Fruit fly (Drosophila melanogaster) whole organism, pupa: ENCODE measurements around the gene shv.

Experiments
- CG10348 ChIP-seq: fragments of 200-800 bp; sonication (Bioruptor generic); IDR thresholded peaks from 2 replicates; pipeline ENCODE4 v1.3.6; 2022; ENCODE audit warnings: missing biosample characterization, missing genetic modification characterization
- CG12605 ChIP-seq: fragments of 200-800 bp; sonication (Bioruptor generic); IDR thresholded peaks from 2 replicates; pipeline ENCODE4 v1.3.6; 2022; ENCODE audit warnings: missing biosample characterization, missing genetic modification characterization
- CG13204 ChIP-seq: fragments of 200-800 bp; sonication (Bioruptor generic); optimal IDR thresholded peaks from 2 replicates; lab custom pipeline; 2018; ENCODE audit warnings: missing biosample characterization, mild to moderate bottlenecking, missing genetic modification characterization, moderate library complexity
- CG14655 ChIP-seq: fragments of 200-800 bp; sonication (Bioruptor generic); optimal IDR thresholded peaks from 3 replicates; lab custom pipeline; 2017; ENCODE audit warnings: mild to moderate bottlenecking, missing biosample characterization, missing genetic modification reagents, missing genetic modification characterization
- CG15710 ChIP-seq: fragments of 200-800 bp; sonication (Bioruptor generic); optimal IDR thresholded peaks from 2 replicates; lab custom pipeline; 2018; ENCODE audit warnings: missing biosample characterization, mild to moderate bottlenecking, missing genetic modification characterization, moderate library complexity
- CG17806 ChIP-seq: fragments of 200-800 bp; sonication (Bioruptor generic); optimal IDR thresholded peaks from 2 replicates; lab custom pipeline; 2018; ENCODE audit warnings: missing biosample characterization, mild to moderate bottlenecking, missing genetic modification characterization, moderate library complexity
- CG32121 ChIP-seq: fragments of 200-800 bp; sonication (Bioruptor generic); IDR thresholded peaks from 2 replicates; pipeline ENCODE4 v1.3.6; 2022; ENCODE audit warnings: missing biosample characterization, missing genetic modification characterization
- CG34367 ChIP-seq: fragments of 200-800 bp; sonication (Bioruptor generic); optimal IDR thresholded peaks from 2 replicates; lab custom pipeline; 2018; ENCODE audit warnings: missing biosample characterization, mild to moderate bottlenecking, missing genetic modification characterization
- CG4496 ChIP-seq: fragments of 200-800 bp; sonication (Bioruptor generic); IDR thresholded peaks from 3 replicates; pipeline ENCODE4 v1.3.6; 2022; ENCODE audit warnings: missing biosample characterization, missing genetic modification characterization
- CG8159 ChIP-seq: fragments of 200-800 bp; sonication (Bioruptor generic); optimal IDR thresholded peaks from 3 replicates; lab custom pipeline; 2018; ENCODE audit warnings: missing biosample characterization, mild to moderate bottlenecking, missing genetic modification characterization, moderate library complexity
- CG8301 ChIP-seq: fragments of 200-800 bp; sonication (Bioruptor generic); optimal IDR thresholded peaks from 2 replicates; lab custom pipeline; 2018; ENCODE audit warnings: missing biosample characterization, mild to moderate bottlenecking, missing genetic modification characterization
- CG9948 ChIP-seq: fragments of 200-800 bp; sonication (Bioruptor generic); optimal IDR thresholded peaks from 2 replicates; lab custom pipeline; 2018; ENCODE audit warnings: missing biosample characterization, mild to moderate bottlenecking, missing genetic modification characterization, moderate library complexity
- D1 ChIP-seq: fragments of 200-800 bp; sonication (Bioruptor generic); optimal IDR thresholded peaks from 2 replicates; lab custom pipeline; 2018; ENCODE audit warnings: missing biosample characterization, mild to moderate bottlenecking, missing genetic modification characterization, moderate library complexity
- EcR ChIP-seq: fragments of 200-800 bp; sonication (Bioruptor generic); optimal IDR thresholded peaks from 3 replicates; lab custom pipeline; 2019; ENCODE audit warnings: missing biosample characterization, missing genetic modification characterization, mild to moderate bottlenecking, moderate library complexity, missing genetic modification reagents
- Ets98B ChIP-seq: fragments of 200-800 bp; sonication (Bioruptor generic); IDR thresholded peaks from 2 replicates; pipeline ENCODE4 v1.3.6; 2022; ENCODE audit warnings: missing biosample characterization, missing genetic modification characterization
- Pif1A ChIP-seq: fragments of 200-800 bp; sonication (Bioruptor generic); optimal IDR thresholded peaks from 3 replicates; lab custom pipeline; 2016; ENCODE audit warnings: missing biosample characterization, missing genetic modification characterization
- Pif1B ChIP-seq: fragments of 200-800 bp; sonication (Bioruptor generic); optimal IDR thresholded peaks from 3 replicates; lab custom pipeline; 2016; ENCODE audit warnings: missing biosample characterization, missing genetic modification characterization
- Snoo ChIP-seq: fragments of 200-800 bp; sonication (Bioruptor generic); optimal IDR thresholded peaks from 3 replicates; lab custom pipeline; 2017; ENCODE audit warnings: missing biosample characterization, mild to moderate bottlenecking, missing genetic modification characterization, inconsistent platforms
- fd96Ca ChIP-seq: fragments of 200-800 bp; sonication (Bioruptor generic); IDR thresholded peaks from 3 replicates; pipeline ENCODE4 v1.3.6; 2022; ENCODE audit warnings: missing biosample characterization, missing genetic modification characterization
- gl ChIP-seq: fragments of 200-800 bp; sonication (Bioruptor generic); optimal IDR thresholded peaks from 2 replicates; lab custom pipeline; 2018; ENCODE audit warnings: missing biosample characterization, mild to moderate bottlenecking, missing genetic modification characterization
- rn ChIP-seq: fragments of 200-800 bp; sonication (Bioruptor generic); IDR thresholded peaks from 2 replicates; pipeline ENCODE4 v1.3.6; 2022; ENCODE audit warnings: missing biosample characterization, missing genetic modification characterization

The shv gene

DNA sequence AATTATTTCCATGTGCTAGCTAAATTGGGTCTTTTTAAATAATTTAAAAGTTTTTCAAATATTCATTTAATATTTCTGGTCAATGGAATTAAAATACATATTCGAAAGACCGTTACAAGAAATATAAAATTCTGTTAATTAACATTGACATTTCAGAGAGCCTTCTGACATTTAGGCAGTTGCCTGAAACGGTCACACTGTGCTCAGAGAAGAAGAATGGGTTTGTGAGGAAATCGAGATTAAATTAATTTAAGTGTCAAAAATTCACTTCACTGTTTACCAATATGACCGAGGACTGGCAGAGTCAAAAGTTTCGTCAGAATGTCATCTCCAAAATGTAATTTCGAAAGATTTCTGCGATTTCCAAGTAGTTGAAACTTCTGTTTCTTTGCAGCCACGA lies 19.9 kb downstream of the shv start, which contains the start of gene MED15:
MED15 (plus strand) TSS at position 185 of the 400 bp plus-strand sequence.
- TF ChIP-seq CG15710 (tag; lab: Kevin White, UChicago) (no peak), Snoo (tag; lab: Kevin White, UChicago) (no peak), CG34367 (tag; lab: Kevin White, UChicago) (no peak), Pif1B (GFP tag; lab: Kevin White, UChicago) (no peak), CG13204 (GFP tag; lab: Kevin White, UChicago) (no peak), CG8301 (tag; lab: Kevin White, UChicago) (no peak), Ets98B (GFP tag; lab: Robert Waterston, UW) (no peak), CG10348 (GFP tag; lab: Robert Waterston, UW) (no peak), D1 (no peak), gl (tag; lab: Kevin White, UChicago) (no peak), CG12605 (no peak), CG9948 (tag; lab: Kevin White, UChicago) (no peak), CG4496 (GFP tag; lab: Robert Waterston, UW) (no peak), CG8159 (no peak), EcR (GFP tag; lab: Kevin White, UChicago) (no peak), fd96Ca (GFP tag; lab: Robert Waterston, UW) (no peak)

- no peak for TF ChIP-seq rn (GFP tag; lab: Robert Waterston, UW)
- TF ChIP-seq CG34367 (tag; lab: Kevin White, UChicago), result no peak
- no peak for TF ChIP-seq CG14655 (GFP tag; lab: Kevin White, UChicago)
- no peak for TF ChIP-seq CG13204 (GFP tag; lab: Kevin White, UChicago)
- TF ChIP-seq Pif1B (GFP tag; lab: Kevin White, UChicago), result no peak
- TF ChIP-seq Pif1A, result no peak
- TF ChIP-seq fd96Ca (GFP tag; lab: Robert Waterston, UW), result no peak
- TF ChIP-seq CG10348 (GFP tag; lab: Robert Waterston, UW), result no peak
- TF ChIP-seq CG15710 (tag; lab: Kevin White, UChicago), result no peak
- TF ChIP-seq EcR (GFP tag; lab: Kevin White, UChicago), result no peak
- TF ChIP-seq D1, result no peak
- TF ChIP-seq CG9948 (tag; lab: Kevin White, UChicago), result no peak
- TF ChIP-seq Ets98B (GFP tag; lab: Robert Waterston, UW), result no peak
- TF ChIP-seq CG8159, result no peak
- TF ChIP-seq gl (tag; lab: Kevin White, UChicago), result no peak
- TF ChIP-seq CG32121 (GFP tag; lab: Robert Waterston, UW), result no peak
- no peak for TF ChIP-seq CG8301 (tag; lab: Kevin White, UChicago)
- no peak for TF ChIP-seq Snoo (tag; lab: Kevin White, UChicago)
- no peak for TF ChIP-seq CG4496 (GFP tag; lab: Robert Waterston, UW)
- TF ChIP-seq CG12605, result no peak
Measured at dm6 chr2L:475920-476319, 23.0 kb downstream of the shv start, which contains the start of gene ush. Gene ush (plus strand): TSS chr2L:476220.

dm6 chr2L:478173-478572 lies 25.3 kb downstream of the shv start:
- peak; percentile 84 for TF ChIP-seq EcR (GFP tag; lab: Kevin White, UChicago)
- no peak for TF ChIP-seq CG8301 (tag; lab: Kevin White, UChicago)
- no peak for TF ChIP-seq gl (tag; lab: Kevin White, UChicago)
- TF ChIP-seq CG10348 (GFP tag; lab: Robert Waterston, UW), result no peak
- TF ChIP-seq CG32121 (GFP tag; lab: Robert Waterston, UW), result no peak

DNA sequence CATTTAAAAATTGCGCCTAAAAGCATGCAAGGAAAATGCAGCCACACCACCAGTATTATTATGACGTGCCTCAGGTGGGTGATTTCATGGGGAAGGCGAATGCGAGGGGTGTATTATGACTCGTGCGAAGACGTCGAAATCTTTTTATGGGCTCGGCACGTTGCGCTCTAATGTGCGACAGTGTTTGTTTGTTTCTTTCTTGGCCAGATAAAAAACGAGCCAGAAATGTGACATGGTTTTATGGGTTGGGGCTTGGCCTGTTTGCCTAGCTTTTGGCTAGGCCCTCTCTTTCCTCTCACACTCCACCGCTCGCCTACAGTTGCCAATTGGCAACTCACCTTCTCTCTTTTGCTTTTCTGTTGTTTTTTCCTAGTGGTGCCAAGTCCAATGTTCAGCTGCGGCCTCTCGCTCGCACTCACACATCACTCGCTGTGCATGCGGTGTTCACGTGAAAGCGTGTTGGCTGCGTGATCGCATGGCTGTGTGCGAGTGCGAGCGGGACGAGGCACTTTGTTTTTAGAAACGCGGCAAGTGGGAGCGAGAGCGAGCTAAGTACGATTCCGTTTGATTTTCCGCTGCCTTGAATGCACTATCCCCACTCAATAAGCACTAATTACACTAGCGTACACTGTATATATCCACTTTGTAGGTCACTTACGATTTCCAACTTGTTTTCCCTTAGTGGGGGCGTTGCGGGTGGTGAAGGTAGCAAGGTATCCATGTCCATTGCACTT lies 26.0 kb downstream of the shv start:
- TF ChIP-seq EcR (GFP tag; lab: Kevin White, UChicago) (peak; percentile 35), CG32121 (GFP tag; lab: Robert Waterston, UW) (no peak), CG8301 (tag; lab: Kevin White, UChicago) (peak; percentile 95), CG17806 (tag; lab: Kevin White, UChicago) (peak; percentile 89), CG12605 (no peak), CG15710 (tag; lab: Kevin White, UChicago) (peak; percentile 83), CG9948 (tag; lab: Kevin White, UChicago) (peak; percentile 82), Pif1A (peak; percentile 98), CG14655 (GFP tag; lab: Kevin White, UChicago) (peak; percentile 97), fd96Ca (GFP tag; lab: Robert Waterston, UW) (no peak), CG13204 (GFP tag; lab: Kevin White, UChicago) (peak; percentile 99), Ets98B (GFP tag; lab: Robert Waterston, UW) (no peak), CG8159 (peak; percentile 88), D1 (no peak), gl (tag; lab: Kevin White, UChicago) (peak; percentile 100), CG34367 (tag; lab: Kevin White, UChicago) (peak; percentile 94), Pif1B (GFP tag; lab: Kevin White, UChicago) (peak; percentile 97), Snoo (tag; lab: Kevin White, UChicago) (peak; percentile 91)

DNA sequence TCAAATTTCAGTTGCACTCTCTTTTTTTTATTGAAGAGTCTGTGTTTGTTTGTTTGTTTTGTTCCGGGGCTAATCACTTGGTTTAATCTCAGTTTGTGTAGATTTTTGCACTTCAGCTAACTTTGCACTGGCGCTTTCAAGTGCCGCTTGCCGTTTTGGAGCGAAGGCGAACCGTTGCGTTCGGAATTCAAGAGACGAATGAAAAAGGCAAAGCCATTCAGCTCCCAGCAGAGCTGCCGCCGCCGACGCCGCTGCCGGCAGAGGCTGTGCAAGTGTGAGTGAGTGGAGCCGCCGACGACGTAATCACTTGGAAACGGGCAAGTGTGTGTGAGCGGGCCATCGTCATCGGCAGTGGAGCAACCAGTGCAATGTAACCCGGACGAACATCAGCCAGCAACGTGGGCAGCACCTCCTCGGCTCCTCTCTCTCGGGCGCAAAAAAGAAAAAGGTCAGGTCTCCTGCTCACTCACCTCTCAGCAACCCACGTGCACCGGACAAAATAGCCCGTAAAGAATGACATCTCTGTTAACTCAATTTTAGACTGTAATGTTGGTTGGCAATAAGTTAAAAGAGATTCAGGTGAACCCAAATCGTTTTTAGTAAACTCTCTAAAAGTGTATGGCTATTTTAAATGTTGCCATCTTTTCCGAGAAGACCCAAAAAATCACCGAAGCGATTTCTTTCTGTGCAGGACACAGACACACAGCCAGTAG lies 26.7 kb downstream of the shv start, which contains the start of gene cbt:
cbt (minus strand) TSS at position 206 of the 713 bp plus-strand sequence.
- TF ChIP-seq CG9948 (tag; lab: Kevin White, UChicago), result peak; percentile 99
- TF ChIP-seq CG32121 (GFP tag; lab: Robert Waterston, UW), result no peak
- peak; percentile 94 for TF ChIP-seq EcR (GFP tag; lab: Kevin White, UChicago)
- TF ChIP-seq CG14655 (GFP tag; lab: Kevin White, UChicago), result peak; percentile 99
- no peak for TF ChIP-seq fd96Ca (GFP tag; lab: Robert Waterston, UW)
- peak; percentile 95 for TF ChIP-seq gl (tag; lab: Kevin White, UChicago)
- TF ChIP-seq Ets98B (GFP tag; lab: Robert Waterston, UW), result no peak
- TF ChIP-seq CG8159, result peak; percentile 99
- TF ChIP-seq Pif1A, result peak; percentile 99
- no peak for TF ChIP-seq CG10348 (GFP tag; lab: Robert Waterston, UW)
- peak; percentile 95 for TF ChIP-seq CG13204 (GFP tag; lab: Kevin White, UChicago)
- peak; percentile 96 for TF ChIP-seq Snoo (tag; lab: Kevin White, UChicago)
- TF ChIP-seq CG17806 (tag; lab: Kevin White, UChicago), result peak; percentile 98
- no peak for TF ChIP-seq rn (GFP tag; lab: Robert Waterston, UW)
- peak; percentile 98 for TF ChIP-seq Pif1B (GFP tag; lab: Kevin White, UChicago)
- TF ChIP-seq CG15710 (tag; lab: Kevin White, UChicago), result peak; percentile 98
- no peak for TF ChIP-seq CG12605
- TF ChIP-seq CG4496 (GFP tag; lab: Robert Waterston, UW), result no peak
- peak; percentile 98 for TF ChIP-seq CG34367 (tag; lab: Kevin White, UChicago)
- TF ChIP-seq D1, result peak; percentile 98
- peak; percentile 99 for TF ChIP-seq CG8301 (tag; lab: Kevin White, UChicago)
